Fruit fly (Drosophila melanogaster) whole organism, embryonic: Measurements from ENCODE around the gene Tmtc4.
A peak's percentile ranks its signal among the peaks of the same experiment; 100 is the strongest.

Experiments used
- CG12769 ChIP-seq: fragments of 200-800 bp; sonication (Bioruptor generic); optimal IDR thresholded peaks from 2 replicates; lab custom pipeline; 2019; ENCODE audit warnings: missing biosample characterization, mild to moderate bottlenecking, missing genetic modification characterization, moderate library complexity
- CG12942 ChIP-seq: fragments of 200-800 bp; sonication (Bioruptor generic); optimal IDR thresholded peaks from 3 replicates; lab custom pipeline; 2016; ENCODE audit warnings: missing biosample characterization, missing genetic modification characterization
- CG15269 ChIP-seq: fragments of 200-800 bp; sonication (Bioruptor generic); optimal IDR thresholded peaks from 2 replicates; lab custom pipeline; 2018; ENCODE audit warnings: missing biosample characterization, mild to moderate bottlenecking, missing genetic modification characterization, moderate library complexity
- CG2120 ChIP-seq: fragments of 200-800 bp; sonication (Bioruptor generic); optimal IDR thresholded peaks from 3 replicates; lab custom pipeline; 2016; ENCODE audit warnings: missing biosample characterization, missing genetic modification characterization
- CG30403 ChIP-seq: fragments of 200-800 bp; sonication (Bioruptor generic); optimal IDR thresholded peaks from 3 replicates; lab custom pipeline; 2016; ENCODE audit warnings: missing biosample characterization, missing genetic modification characterization
- CG3407 ChIP-seq: fragments of 200-800 bp; sonication (Bioruptor generic); optimal IDR thresholded peaks from 2 replicates; lab custom pipeline; 2018; ENCODE audit warnings: missing biosample characterization, mild to moderate bottlenecking, missing genetic modification characterization
- CG4328 ChIP-seq: fragments of 200-800 bp; sonication (Bioruptor generic); optimal IDR thresholded peaks from 3 replicates; lab custom pipeline; 2017; ENCODE audit warnings: missing biosample characterization, missing genetic modification reagents, missing genetic modification characterization
- CG6254 ChIP-seq: fragments of 200-800 bp; sonication (Bioruptor generic); optimal IDR thresholded peaks from 3 replicates; lab custom pipeline; 2017; ENCODE audit warnings: mild to moderate bottlenecking, missing biosample characterization, missing genetic modification reagents, missing genetic modification characterization
- CG7271 ChIP-seq: fragments of 200-800 bp; sonication (Bioruptor generic); optimal IDR thresholded peaks from 2 replicates; lab custom pipeline; 2018; ENCODE audit warnings: missing biosample characterization, mild to moderate bottlenecking, missing genetic modification characterization, moderate library complexity
- CG7839 ChIP-seq: fragments of 200-800 bp; sonication (Bioruptor generic); optimal IDR thresholded peaks from 3 replicates; lab custom pipeline; 2018; ENCODE audit warnings: missing biosample characterization, mild to moderate bottlenecking, missing genetic modification characterization, moderate library complexity
- CG8924 ChIP-seq: fragments of 200-800 bp; optimal IDR thresholded peaks from 3 replicates; lab custom pipeline; 2019; ENCODE audit warnings: missing biosample characterization, mild to moderate bottlenecking, missing genetic modification characterization, moderate library complexity
- Camta ChIP-seq: fragments of 200-800 bp; sonication (Bioruptor generic); optimal IDR thresholded peaks from 2 replicates; lab custom pipeline; 2016; ENCODE audit warnings: missing biosample characterization, missing genetic modification characterization
- CkIIα-i1 ChIP-seq: fragments of 200-800 bp; sonication (Bioruptor generic); IDR thresholded peaks from 2 replicates; pipeline ENCODE4 v1.3.6; 2022; ENCODE audit warnings: missing biosample characterization, missing genetic modification characterization
- Doc2 ChIP-seq: fragments of 200-800 bp; sonication (Bioruptor generic); IDR thresholded peaks from 2 replicates; pipeline ENCODE4 v1.3.6; 2022; ENCODE audit warnings: missing biosample characterization, missing genetic modification characterization
- Drgx ChIP-seq: fragments of 200-800 bp; sonication (Bioruptor generic); IDR thresholded peaks from 2 replicates; pipeline ENCODE4 v1.3.6; 2022; ENCODE audit warnings: missing biosample characterization, missing genetic modification characterization
- HLHmδ ChIP-seq: fragments of 200-800 bp; sonication (Bioruptor generic); optimal IDR thresholded peaks from 2 replicates; lab custom pipeline; 2018; ENCODE audit warnings: missing biosample characterization, mild to moderate bottlenecking, missing genetic modification characterization, moderate library complexity
- Med ChIP-seq: fragments of 200-800 bp; sonication (Bioruptor generic); peaks from one replicate; lab custom pipeline; 2016; ENCODE audit warnings: missing biosample characterization, missing genetic modification characterization, mild to moderate bottlenecking, inconsistent platforms, moderate library complexity
- Mrtf ChIP-seq: fragments of 200-800 bp; sonication (Bioruptor generic); IDR thresholded peaks from 3 replicates; pipeline ENCODE4 v1.3.6; 2022; ENCODE audit warnings: missing biosample characterization, missing genetic modification characterization
- Neu2 ChIP-seq: fragments of 200-800 bp; sonication (Bioruptor generic); optimal IDR thresholded peaks from 3 replicates; lab custom pipeline; 2016; ENCODE audit warnings: missing biosample characterization, missing genetic modification characterization, borderline replicate concordance
- Oaz ChIP-seq: fragments of 200-800 bp; sonication (Bioruptor generic); IDR thresholded peaks from 2 replicates; pipeline ENCODE4 v1.3.6; 2022; ENCODE audit warnings: missing biosample characterization, missing genetic modification characterization
- Stat92E ChIP-seq, 3 experiments: fragments of >200 bp in 2 of 3; fragments of 200-800 bp in 1 of 3; sonication (Bioruptor generic) in 1 of 3; optimal IDR thresholded peaks; 2 replicates each; lab custom pipeline; 2017 to 2019; ENCODE audit warnings: missing biosample characterization in 3 of 3, missing genetic modification characterization in 3 of 3, mild to moderate bottlenecking in 1 of 3, moderate library complexity in 1 of 3
- Trl ChIP-seq, 3 experiments: fragments of >200 bp in 2 of 3; fragments of 200-800 bp in 1 of 3; sonication (Bioruptor generic) in 1 of 3; optimal IDR thresholded peaks; 2 replicates in 1 of 3; 3 replicates in 2 of 3; lab custom pipeline; 2016 to 2017; ENCODE audit warnings: missing biosample characterization in 1 of 3, missing genetic modification characterization in 1 of 3
- abd-A ChIP-seq: fragments of 200-800 bp; sonication (Bioruptor generic); optimal IDR thresholded peaks from 3 replicates; lab custom pipeline; 2019; ENCODE audit warnings: missing biosample characterization, mild to moderate bottlenecking, missing genetic modification characterization, moderate library complexity
- amos ChIP-seq: fragments of 200-800 bp; sonication (Bioruptor generic); IDR thresholded peaks from 2 replicates; pipeline ENCODE4 v1.3.6; 2022; ENCODE audit warnings: missing biosample characterization, missing genetic modification characterization; ENCODE audit not compliant: partially characterized antibody
- chm ChIP-seq: fragments of 200-800 bp; sonication (Bioruptor generic); IDR thresholded peaks from 2 replicates; pipeline ENCODE4 v1.3.6; 2022; ENCODE audit warnings: missing biosample characterization, missing genetic modification characterization
- croc ChIP-seq: fragments of 200-800 bp; sonication (Bioruptor generic); conservative IDR thresholded peaks from 3 replicates; pipeline ENCODE4 v1.3.6; 2022; ENCODE audit warnings: missing biosample characterization, missing genetic modification characterization
- da ChIP-seq: fragments of 200-800 bp; sonication (Bioruptor generic); optimal IDR thresholded peaks from 2 replicates; lab custom pipeline; 2016; ENCODE audit warnings: missing biosample characterization, missing genetic modification characterization
- dati ChIP-seq: fragments of 200-800 bp; sonication (Bioruptor generic); IDR thresholded peaks from 2 replicates; pipeline ENCODE4 v1.3.6; 2022; ENCODE audit warnings: missing biosample characterization, missing genetic modification characterization
- fru ChIP-seq: fragments of >200 bp; optimal IDR thresholded peaks from 2 replicates; lab custom pipeline; 2017
- grau ChIP-seq: fragments of 200-800 bp; optimal IDR thresholded peaks from 3 replicates; lab custom pipeline; 2019; ENCODE audit warnings: missing biosample characterization, mild to moderate bottlenecking, missing genetic modification characterization, moderate library complexity
- hth ChIP-seq: fragments of >200 bp; optimal IDR thresholded peaks from 2 replicates; lab custom pipeline; 2017; ENCODE audit warnings: inconsistent platforms
- lov ChIP-seq, 2 experiments: fragments of 200-800 bp in 1 of 2; fragments of >200 bp in 1 of 2; sonication (Bioruptor generic) in 1 of 2; IDR thresholded peaks in 1 of 2; optimal IDR thresholded peaks in 1 of 2; 2 replicates in 1 of 2; 3 replicates in 1 of 2; pipeline versions ENCODE4 v1.3.6 to Lab custom; 2017 to 2022; ENCODE audit warnings: missing biosample characterization in 1 of 2, missing genetic modification characterization in 1 of 2
- nerfin-1 ChIP-seq: fragments of 200-800 bp; sonication (Bioruptor generic); optimal IDR thresholded peaks from 3 replicates; lab custom pipeline; 2019; ENCODE audit warnings: missing biosample characterization, mild to moderate bottlenecking, missing genetic modification characterization, moderate library complexity
- pan ChIP-seq, 4 experiments: fragments of >200 bp in 3 of 4; fragments of 200-800 bp in 1 of 4; sonication (Bioruptor generic) in 1 of 4; optimal IDR thresholded peaks in 3 of 4; IDR thresholded peaks in 1 of 4; 2 replicates each; pipeline versions ENCODE4 v1.3.6 to Lab custom; 2017 to 2022; ENCODE audit warnings: missing biosample characterization in 2 of 4, missing genetic modification characterization in 2 of 4, mixed read lengths in 1 of 4
- pb ChIP-seq: fragments of 200-800 bp; sonication (Bioruptor generic); optimal IDR thresholded peaks from 3 replicates; lab custom pipeline; 2016; ENCODE audit warnings: missing biosample characterization, missing genetic modification characterization
- repo ChIP-seq: fragments of 200-800 bp; sonication (Bioruptor generic); optimal IDR thresholded peaks from 2 replicates; lab custom pipeline; 2016; ENCODE audit warnings: missing biosample characterization, missing genetic modification characterization
- run ChIP-seq: fragments of 200-800 bp; sonication (Bioruptor generic); optimal IDR thresholded peaks from 3 replicates; lab custom pipeline; 2018; ENCODE audit warnings: missing biosample characterization, mild to moderate bottlenecking, missing genetic modification characterization
- slou ChIP-seq: fragments of 200-800 bp; sonication (Bioruptor generic); optimal IDR thresholded peaks from 3 replicates; lab custom pipeline; 2016; ENCODE audit warnings: missing biosample characterization, missing genetic modification characterization
- sqz ChIP-seq: fragments of 200-800 bp; sonication (Bioruptor generic); optimal IDR thresholded peaks from 3 replicates; lab custom pipeline; 2018; ENCODE audit warnings: missing biosample characterization, mild to moderate bottlenecking, missing genetic modification characterization
- sr ChIP-seq: fragments of 200-800 bp; sonication (Bioruptor generic); IDR thresholded peaks from 3 replicates; pipeline ENCODE4 v1.3.6; 2022; ENCODE audit warnings: missing biosample characterization, missing genetic modification characterization
- stc ChIP-seq: fragments of 200-800 bp; sonication (Bioruptor generic); IDR thresholded peaks from 2 replicates; pipeline ENCODE4 v1.3.6; 2022; ENCODE audit warnings: missing biosample characterization, missing genetic modification characterization
- tin ChIP-seq: fragments of 200-800 bp; sonication (Bioruptor generic); optimal IDR thresholded peaks from 3 replicates; lab custom pipeline; 2016; ENCODE audit warnings: missing biosample characterization, missing genetic modification characterization
- z ChIP-seq: fragments of 200-800 bp; sonication (Bioruptor generic); IDR thresholded peaks from 3 replicates; pipeline ENCODE4 v1.3.6; 2022; ENCODE audit warnings: missing biosample characterization, missing genetic modification characterization
- zen ChIP-seq: fragments of 200-800 bp; sonication (Bioruptor generic); optimal IDR thresholded peaks from 3 replicates; lab custom pipeline; 2018; ENCODE audit warnings: missing biosample characterization, mild to moderate bottlenecking, missing genetic modification characterization, moderate library complexity

Gene Tmtc4

dm6 chr3R:15354019-15354418 is 3.0 kb downstream of the Tmtc4 start (continued):
- no peak for TF ChIP-seq CG8924 (tag; lab: Kevin White, UChicago)
- TF ChIP-seq chm: 0 out of 2 replicates have a peak, but pooled peaks have one; percentile 21

- TF ChIP-seq lov (optimal IDR thresholded peaks at IDR 0.05; lab: Kevin White, UChicago) (no peak), lov (GFP tag; IDR thresholded peaks at IDR 0.05; lab: Robert Waterston, UW) (0 out of 3 replicates have a peak, but pooled peaks have one; percentile 22), amos (0 out of 2 replicates have a peak, but pooled peaks have one; percentile 5), pan (optimal IDR thresholded peaks at IDR 0.05; lab: Kevin White, UChicago) (no peak), pan (GFP tag; optimal IDR thresholded peaks at IDR 0.05 in 1 of 2, IDR thresholded peaks at IDR 0.05 in 1 of 2) (no peak)
Measured at dm6 chr3R:15356152-15356551, 5.1 kb downstream of the Tmtc4 start.

- TF ChIP-seq Drgx (GFP tag; lab: Robert Waterston, UW) (peak; percentile 72), hth (lab: Kevin White, UChicago) (no peak), z (GFP tag; lab: Robert Waterston, UW) (0 out of 3 replicates have a peak, but pooled peaks have one; percentile 22), Trl (optimal IDR thresholded peaks at IDR 0.05; lab: Kevin White, UChicago) (no peak), Trl (GFP tag; optimal IDR thresholded peaks at IDR 0.05; lab: Kevin White, UChicago) (no peak), Med (peak; percentile 70), HLHmδ (GFP tag; lab: Kevin White, UChicago) (no peak), CG15269 (tag; lab: Kevin White, UChicago) (peak; percentile 85), zen (peak; percentile 91), dati (GFP tag; lab: Robert Waterston, UW) (no peak; the same call in 1 of the 2 replicates), CkIIα-i1 (GFP tag; lab: Robert Waterston, UW) (no peak), Oaz (peak; percentile 48; the same call in 1 of the 2 replicates), da (GFP tag; lab: Kevin White, UChicago) (no peak), run (tag; lab: Kevin White, UChicago) (no peak), grau (tag; lab: Kevin White, UChicago) (peak; percentile 89), fru (lab: Kevin White, UChicago) (no peak), CG3407 (GFP tag; lab: Kevin White, UChicago) (peak; percentile 58), CG4328 (GFP tag; lab: Kevin White, UChicago) (peak; percentile 79), nerfin-1 (tag; lab: Kevin White, UChicago) (peak; percentile 79), croc (GFP tag; lab: Robert Waterston, UW) (peak; percentile 69; the same call in 2 of the 3 replicates), stc (GFP tag; lab: Robert Waterston, UW) (peak; percentile 74), Mrtf (peak; percentile 73), abd-A (no peak), CG7839 (tag; lab: Kevin White, UChicago) (peak; percentile 89), sqz (GFP tag; lab: Kevin White, UChicago) (no peak), Doc2 (GFP tag; lab: Robert Waterston, UW) (no peak), sr (GFP tag; lab: Robert Waterston, UW) (no peak), Neu2 (GFP tag; lab: Kevin White, UChicago) (no peak), Camta (no peak), CG12769 (tag; lab: Kevin White, UChicago) (no peak), CG7271 (tag; lab: Kevin White, UChicago) (no peak), Stat92E (GFP tag; optimal IDR thresholded peaks at IDR 0.05; lab: Kevin White, UChicago) (peak in 1 of 3 experiments; percentile 57), slou (GFP tag; lab: Kevin White, UChicago) (peak; percentile 79), CG12942 (GFP tag; lab: Kevin White, UChicago) (peak; percentile 74), repo (GFP tag; lab: Kevin White, UChicago) (no peak), CG2120 (peak; percentile 77), tin (GFP tag; lab: Kevin White, UChicago) (peak; percentile 84), CG30403 (GFP tag; lab: Kevin White, UChicago) (peak; percentile 91), CG6254 (GFP tag; lab: Kevin White, UChicago) (peak; percentile 70), pb (GFP tag; lab: Kevin White, UChicago) (no peak)
Measured at dm6 chr3R:15356645-15357431, 5.8 kb downstream of the Tmtc4 start, which contains the start of the genes Atg4b and Hibch. Gene Atg4b, minus strand, starts transcription at chr3R:15356924. Gene Hibch, plus strand, starts transcription at chr3R:15357229.
